Worm (Caenorhabditis elegans): ENCODE measurements around the gene K05B2.2.

The K05B2.2 gene

DNA sequence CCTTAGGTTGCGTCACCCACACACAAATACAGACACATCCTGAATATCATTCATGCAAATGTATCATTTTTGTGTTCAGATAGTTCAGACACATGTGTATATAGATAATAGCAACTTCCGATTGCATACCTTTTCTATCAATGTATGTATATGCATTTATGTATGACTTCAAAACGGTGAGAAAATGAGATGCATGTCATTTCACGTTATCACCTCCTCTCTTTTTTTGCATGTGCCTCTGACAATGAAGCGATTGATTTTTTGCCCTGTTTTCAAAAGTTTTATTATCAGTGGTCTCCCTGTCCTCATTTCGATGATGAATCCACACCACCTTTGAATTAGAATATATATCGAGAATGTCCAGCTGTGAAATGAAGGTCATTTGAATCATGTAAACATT, at the start of gene K05B2.2:
Gene K05B2.2, plus strand, starts transcription at position 278 of the 400 bp plus-strand sequence.
- no peak for TF ChIP-seq him-1 (tag; optimal IDR thresholded peaks at IDR 0.05)
- TF ChIP-seq dao-5 (tag; optimal IDR thresholded peaks at IDR 0.05) = no peak
- no peak for TF ChIP-seq W03F9.2 (tag; optimal IDR thresholded peaks at IDR 0.05)

ce11 chrX:4859582-4860095, 46.2 kb upstream of the K05B2.2 start, which contains the start of gene add-1:
add-1 (minus strand) TSS chrX:4860045.
- TF ChIP-seq him-1 (tag; optimal IDR thresholded peaks at IDR 0.05) = no peak
- TF ChIP-seq dao-5 (tag; optimal IDR thresholded peaks at IDR 0.05) = no peak

DNA sequence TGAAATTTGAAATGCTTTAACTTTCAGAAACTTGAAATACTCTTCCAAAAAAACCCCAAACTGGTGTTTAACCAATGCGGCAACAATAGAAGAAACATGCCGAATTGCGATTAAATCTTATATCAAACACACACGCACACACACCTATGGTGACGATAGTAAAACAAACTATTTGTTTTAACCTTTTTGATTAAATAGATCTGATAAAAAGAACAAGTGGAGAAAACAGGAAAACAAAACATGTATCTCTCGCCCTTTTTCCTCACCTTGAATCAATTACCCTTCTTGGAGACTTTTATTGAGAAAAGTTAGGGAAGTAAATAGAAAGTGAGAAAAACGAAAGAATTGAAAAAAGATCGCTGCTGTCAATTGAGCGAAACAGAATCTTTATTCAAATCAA, 44.5 kb upstream of the K05B2.2 start:
- TF ChIP-seq dao-5 (tag; optimal IDR thresholded peaks at IDR 0.05) = no peak
- TF ChIP-seq W03F9.2 (tag; optimal IDR thresholded peaks at IDR 0.05) = no peak
- TF ChIP-seq him-1 (tag; optimal IDR thresholded peaks at IDR 0.05) = no peak

ce11 chrX:4862062-4862461, 43.8 kb upstream of the K05B2.2 start:
- TF ChIP-seq him-1 (tag; optimal IDR thresholded peaks at IDR 0.05) (no peak), dao-5 (tag; optimal IDR thresholded peaks at IDR 0.05) (no peak), W03F9.2 (tag; optimal IDR thresholded peaks at IDR 0.05) (no peak)

DNA sequence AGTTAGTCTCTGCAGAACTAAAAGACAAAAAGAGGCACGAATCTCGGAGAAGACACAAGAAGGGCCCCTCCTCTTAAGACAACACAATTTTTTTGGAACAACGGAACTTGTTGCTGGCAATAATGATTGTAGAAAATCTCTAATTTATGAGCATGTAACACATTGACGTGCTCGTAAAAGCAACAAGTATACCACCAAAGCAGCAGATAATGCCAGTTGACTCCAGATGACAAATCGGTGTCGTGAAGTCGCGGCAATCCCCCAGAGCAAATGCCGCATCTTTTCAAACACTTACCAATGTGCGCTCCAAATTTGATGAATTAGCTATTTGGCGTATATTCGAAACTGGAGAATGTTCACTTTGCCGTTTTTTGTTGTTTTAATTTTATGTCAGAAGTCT, 41.7 kb upstream of the K05B2.2 start:
- no peak for TF ChIP-seq him-1 (tag; optimal IDR thresholded peaks at IDR 0.05)
- no peak for TF ChIP-seq W03F9.2 (tag; optimal IDR thresholded peaks at IDR 0.05)
- no peak for TF ChIP-seq dao-5 (tag; optimal IDR thresholded peaks at IDR 0.05)

- no peak for TF ChIP-seq W03F9.2 (tag; optimal IDR thresholded peaks at IDR 0.05)
These were observed 40.1 kb upstream of the K05B2.2 start, which contains the start of gene ntc-1 for ce11 chrX:4865798-4866197. ntc-1 (plus strand) TSS chrX:4866098.

DNA sequence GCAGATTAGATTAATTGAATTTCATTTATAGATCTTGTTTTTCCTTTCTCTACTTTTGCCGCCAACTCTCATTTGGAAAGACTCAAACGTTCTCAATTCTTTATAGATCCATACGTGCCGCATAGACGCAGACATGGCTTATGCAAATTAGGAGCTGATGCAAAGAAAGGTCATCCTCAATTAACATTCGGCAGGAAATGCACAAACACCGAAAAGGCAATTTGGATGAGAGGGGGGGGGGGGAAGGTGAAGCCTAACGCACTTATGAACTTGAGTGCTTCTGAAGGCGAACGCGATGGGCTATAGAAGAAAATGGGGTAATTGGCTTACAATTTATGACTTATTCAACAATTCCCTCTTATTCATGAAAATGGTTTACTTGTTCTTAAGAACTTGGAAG, 36.3 kb upstream of the K05B2.2 start:
- TF ChIP-seq W03F9.2 (tag; optimal IDR thresholded peaks at IDR 0.05) = no peak
- TF ChIP-seq dao-5 (tag; optimal IDR thresholded peaks at IDR 0.05) = no peak
- TF ChIP-seq him-1 (tag; optimal IDR thresholded peaks at IDR 0.05) = no peak

- TF ChIP-seq dao-5 (tag; optimal IDR thresholded peaks at IDR 0.05) = no peak
- no peak for TF ChIP-seq W03F9.2 (tag; optimal IDR thresholded peaks at IDR 0.05)
- no peak for TF ChIP-seq him-1 (tag; optimal IDR thresholded peaks at IDR 0.05)
These were observed 35.2 kb upstream of the K05B2.2 start for ce11 chrX:4870683-4871082.

DNA sequence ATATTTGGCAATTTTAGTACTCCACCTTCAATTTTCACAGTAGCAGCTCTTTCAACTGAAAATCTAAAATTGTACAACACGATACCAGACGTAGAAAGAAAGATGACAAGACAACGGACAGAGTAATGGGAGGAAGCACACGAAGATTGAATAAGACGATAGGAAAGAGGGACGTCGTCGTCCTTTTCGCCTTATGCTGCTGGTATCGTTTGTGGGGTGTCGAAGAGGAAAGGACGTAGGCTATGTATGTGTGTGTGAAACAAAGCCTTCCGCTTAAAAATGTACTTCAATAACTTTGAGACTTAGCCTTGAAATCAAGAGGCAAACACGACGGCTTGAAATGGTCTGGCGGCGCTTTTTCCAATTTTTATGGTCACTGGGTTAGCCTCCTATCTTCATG, 33.1 kb upstream of the K05B2.2 start:
- TF ChIP-seq W03F9.2 (tag; optimal IDR thresholded peaks at IDR 0.05) (no peak), dao-5 (tag; optimal IDR thresholded peaks at IDR 0.05) (no peak), him-1 (tag; optimal IDR thresholded peaks at IDR 0.05) (no peak)

DNA sequence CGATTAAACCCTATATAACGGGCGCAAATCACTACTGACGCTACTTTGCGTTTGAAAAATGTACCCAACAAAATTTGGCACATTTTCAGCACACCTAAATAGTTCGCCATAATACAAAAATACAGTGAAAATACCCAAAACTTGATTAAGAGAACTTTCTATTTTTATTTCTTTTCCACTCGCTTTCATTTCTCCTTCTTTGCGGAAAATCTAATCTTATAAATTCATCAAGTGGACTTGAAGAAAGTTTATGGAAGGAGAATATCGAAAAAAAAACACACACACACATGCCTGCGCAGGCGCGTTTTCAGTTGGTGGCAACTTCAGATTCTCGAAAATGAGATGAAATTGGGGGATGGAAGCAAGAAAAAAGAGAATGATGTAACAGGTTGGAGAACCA, 30.6 kb upstream of the K05B2.2 start:
- TF ChIP-seq him-1 (tag; optimal IDR thresholded peaks at IDR 0.05) = no peak
- TF ChIP-seq dao-5 (tag; optimal IDR thresholded peaks at IDR 0.05) = no peak
- TF ChIP-seq W03F9.2 (tag; optimal IDR thresholded peaks at IDR 0.05) = no peak

ce11 chrX:4876904-4877303, 29.0 kb upstream of the K05B2.2 start, which contains the start of gene tsp-14:
tsp-14 (minus strand) TSS chrX:4876965.
- TF ChIP-seq dao-5 (tag; optimal IDR thresholded peaks at IDR 0.05) = no peak
- no peak for TF ChIP-seq W03F9.2 (tag; optimal IDR thresholded peaks at IDR 0.05)

DNA sequence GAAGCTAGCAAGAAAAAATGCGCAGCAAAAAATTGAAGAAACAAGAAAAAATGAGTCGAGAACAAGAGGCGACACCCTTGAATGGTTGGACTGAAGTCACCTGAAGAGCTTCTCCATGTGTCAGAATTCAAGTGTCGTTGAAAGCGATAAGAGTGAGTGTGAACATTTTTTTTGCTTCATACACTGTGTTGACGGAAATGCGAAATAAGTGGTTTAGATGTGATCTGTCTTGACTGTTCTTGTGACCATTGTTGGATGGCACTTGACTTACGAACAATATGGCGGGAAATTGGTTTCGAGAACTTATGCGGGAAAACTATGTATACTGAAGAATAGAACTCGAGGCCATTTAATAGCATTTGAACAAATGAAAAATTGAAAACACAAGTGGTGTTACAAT, 25.9 kb upstream of the K05B2.2 start:
- TF ChIP-seq W03F9.2 (tag; optimal IDR thresholded peaks at IDR 0.05) (no peak), him-1 (tag; optimal IDR thresholded peaks at IDR 0.05) (no peak), dao-5 (tag; optimal IDR thresholded peaks at IDR 0.05) (no peak)

DNA sequence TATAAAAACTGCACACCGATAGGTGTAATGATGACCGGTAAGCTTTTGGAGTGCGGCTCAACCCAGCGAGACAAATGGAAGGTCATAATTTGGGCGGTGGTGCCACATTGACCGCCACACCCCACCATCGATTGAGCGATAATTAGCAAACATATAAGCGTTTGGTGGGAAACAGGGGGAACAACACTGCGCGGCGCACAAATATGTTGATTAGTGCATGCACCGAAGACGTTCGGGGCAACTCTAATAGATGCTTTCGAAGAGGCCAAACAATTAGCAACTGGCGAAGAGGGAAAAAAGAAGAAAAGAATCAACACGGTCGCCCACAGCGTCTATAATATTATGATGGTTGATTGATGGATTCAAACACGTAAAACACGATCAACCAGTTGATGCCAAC, 24.6 kb upstream of the K05B2.2 start:
- TF ChIP-seq dao-5 (tag; optimal IDR thresholded peaks at IDR 0.05) (no peak), him-1 (tag; optimal IDR thresholded peaks at IDR 0.05) (no peak), W03F9.2 (tag; optimal IDR thresholded peaks at IDR 0.05) (no peak)

DNA sequence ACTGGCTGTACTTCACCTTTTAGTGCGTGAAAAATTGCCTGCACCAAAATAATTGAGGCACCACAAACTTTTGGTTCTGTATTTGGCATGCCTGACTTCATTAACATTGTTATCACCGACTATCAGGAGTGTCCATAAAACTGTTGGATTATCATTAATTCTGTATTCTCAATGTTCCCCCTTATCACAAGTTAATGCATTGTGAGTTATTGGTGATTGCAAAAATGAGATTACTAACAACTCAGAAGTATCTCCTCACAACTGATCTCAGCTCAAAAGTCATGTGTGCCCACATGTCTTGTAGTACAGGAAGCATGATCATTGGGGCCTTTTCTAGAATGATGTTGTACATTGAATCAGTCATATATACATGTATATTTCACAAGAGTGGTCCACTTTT, 20.2 kb upstream of the K05B2.2 start, which contains the start of gene arrd-23:
Gene arrd-23, plus strand, starts transcription at position 301 of the 400 bp plus-strand sequence.
- TF ChIP-seq W03F9.2 (tag; optimal IDR thresholded peaks at IDR 0.05) (no peak), dao-5 (tag; optimal IDR thresholded peaks at IDR 0.05) (no peak), him-1 (tag; optimal IDR thresholded peaks at IDR 0.05) (no peak)

ce11 chrX:4890159-4890558, 15.7 kb upstream of the K05B2.2 start, which contains the start of gene T07F12.2:
T07F12.2 (plus strand) TSS chrX:4890245.
- TF ChIP-seq him-1 (tag; optimal IDR thresholded peaks at IDR 0.05) (no peak), W03F9.2 (tag; optimal IDR thresholded peaks at IDR 0.05) (no peak), dao-5 (tag; optimal IDR thresholded peaks at IDR 0.05) (no peak)
